Worm (Caenorhabditis elegans): Measurements from ENCODE around the gene F28B1.2.

F28B1.2 gene

ce11 chrV:17044500-17044899, at the start of gene F28B1.2:
Gene F28B1.2, plus strand, starts transcription at chrV:17044800.
- no peak for TF ChIP-seq Y55F3AM.14 (GFP tag; optimal IDR thresholded peaks at IDR 0.05)
- TF ChIP-seq fos-1 (tag; optimal IDR thresholded peaks at IDR 0.05): no peak
- TF ChIP-seq mdl-1 (tag; optimal IDR thresholded peaks at IDR 0.05): no peak
- TF ChIP-seq elt-1 (tag; optimal IDR thresholded peaks at IDR 0.05): no peak
- TF ChIP-seq R02D3.7 (tag; optimal IDR thresholded peaks at IDR 0.05): no peak

- no peak for TF ChIP-seq dmd-4 (tag; optimal IDR thresholded peaks at IDR 0.05)
Observed at ce11 chrV:17000204-17000603, 44.4 kb upstream of the F28B1.2 start, which contains the start of gene str-217. Gene str-217, minus strand, starts transcription at chrV:17000304.

ce11 chrV:17000635-17001034, 44.0 kb upstream of the F28B1.2 start:
- TF ChIP-seq alr-1 (tag; optimal IDR thresholded peaks at IDR 0.05) (no peak), C34F6.9 (tag; optimal IDR thresholded peaks at IDR 0.05) (no peak), ceh-82 (tag; optimal IDR thresholded peaks at IDR 0.05) (no peak), lin-11 (tag; optimal IDR thresholded peaks at IDR 0.05) (no peak), nhr-11 (tag; optimal IDR thresholded peaks at IDR 0.05) (no peak), skn-1 (tag; optimal IDR thresholded peaks at IDR 0.05) (no peak), elt-3 (tag; optimal IDR thresholded peaks at IDR 0.05) (no peak), unc-55 (GFP tag; optimal IDR thresholded peaks at IDR 0.05) (no peak), nhr-23 (tag; optimal IDR thresholded peaks at IDR 0.05) (no peak), ztf-11 (tag; optimal IDR thresholded peaks at IDR 0.05) (no peak), nhr-12 (tag; optimal IDR thresholded peaks at IDR 0.05) (no peak), ztf-1 (GFP tag; conservative IDR thresholded peaks at IDR 0.05) (no peak), sma-3 (GFP tag; optimal IDR thresholded peaks at IDR 0.05) (no peak), crh-2 (tag; optimal IDR thresholded peaks at IDR 0.05) (no peak), Y55F3AM.14 (GFP tag; optimal IDR thresholded peaks at IDR 0.05) (no peak)

ce11 chrV:17001167-17001566, 43.4 kb upstream of the F28B1.2 start, which contains the start of gene sri-9:
Gene sri-9, plus strand, starts transcription at chrV:17001467.
- TF ChIP-seq ztf-1 (GFP tag; conservative IDR thresholded peaks at IDR 0.05) (no peak), dmd-4 (tag; optimal IDR thresholded peaks at IDR 0.05) (no peak), C34F6.9 (tag; optimal IDR thresholded peaks at IDR 0.05) (no peak), sma-9 (GFP tag; optimal IDR thresholded peaks at IDR 0.05) (no peak), sma-9 (tag; optimal IDR thresholded peaks at IDR 0.05) (no peak), skn-1 (tag; optimal IDR thresholded peaks at IDR 0.05) (no peak), peb-1 (tag; optimal IDR thresholded peaks at IDR 0.05) (no peak), ama-1 (optimal IDR thresholded peaks at IDR 0.05) (no peak), alr-1 (tag; optimal IDR thresholded peaks at IDR 0.05) (no peak), ceh-82 (tag; optimal IDR thresholded peaks at IDR 0.05) (no peak), gmeb-1 (tag; optimal IDR thresholded peaks at IDR 0.05) (no peak)

- TF ChIP-seq nhr-6 (tag; optimal IDR thresholded peaks at IDR 0.05) (no peak), unc-55 (GFP tag; optimal IDR thresholded peaks at IDR 0.05) (no peak), aly-2 (tag; optimal IDR thresholded peaks at IDR 0.05) (no peak), mdl-1 (tag; optimal IDR thresholded peaks at IDR 0.05) (no peak), ZK546.5 (tag; optimal IDR thresholded peaks at IDR 0.05) (no peak), sma-3 (GFP tag; optimal IDR thresholded peaks at IDR 0.05) (no peak), ztf-4 (tag; optimal IDR thresholded peaks at IDR 0.05) (no peak), snpc-4 (tag; optimal IDR thresholded peaks at IDR 0.05) (no peak), dmd-4 (tag; optimal IDR thresholded peaks at IDR 0.05) (no peak), lin-39 (tag; optimal IDR thresholded peaks at IDR 0.05) (no peak), ama-1 (optimal IDR thresholded peaks at IDR 0.05) (no peak)
Observed at ce11 chrV:17005189-17005588, 39.4 kb upstream of the F28B1.2 start, which contains the start of gene srh-131. Gene srh-131, plus strand, starts transcription at chrV:17005489.

- TF ChIP-seq skn-1 (tag; optimal IDR thresholded peaks at IDR 0.05) (no peak), lin-39 (tag; optimal IDR thresholded peaks at IDR 0.05) (no peak), sma-9 (GFP tag; optimal IDR thresholded peaks at IDR 0.05) (no peak), sma-9 (tag; optimal IDR thresholded peaks at IDR 0.05) (no peak), mbf-1 (tag; optimal IDR thresholded peaks at IDR 0.05) (no peak), dmd-4 (tag; optimal IDR thresholded peaks at IDR 0.05) (no peak), lsy-2 (tag; optimal IDR thresholded peaks at IDR 0.05) (no peak), sma-3 (GFP tag; optimal IDR thresholded peaks at IDR 0.05) (no peak), ama-1 (optimal IDR thresholded peaks at IDR 0.05) (no peak), blmp-1 (tag; optimal IDR thresholded peaks at IDR 0.05; ENCODE audit: insufficient read depth) (no peak), mdl-1 (tag; optimal IDR thresholded peaks at IDR 0.05) (no peak), ztf-1 (GFP tag; conservative IDR thresholded peaks at IDR 0.05) (no peak), nhr-21 (tag; optimal IDR thresholded peaks at IDR 0.05) (no peak)
Observed at ce11 chrV:17008302-17008701, 36.3 kb upstream of the F28B1.2 start, which contains the start of gene sri-69. Gene sri-69, minus strand, starts transcription at chrV:17008402.

Data from whole organism, L2 larva.